Fruit fly (Drosophila melanogaster) whole organism, pupa: Measurements from ENCODE around the gene HipHop.

Source experiments
- CG10348 ChIP-seq: fragments of 200-800 bp; sonication (Bioruptor generic); IDR thresholded peaks from 2 replicates; pipeline ENCODE4 v1.3.6; 2022; ENCODE audit warnings: missing biosample characterization, missing genetic modification characterization
- CG12605 ChIP-seq: fragments of 200-800 bp; sonication (Bioruptor generic); IDR thresholded peaks from 2 replicates; pipeline ENCODE4 v1.3.6; 2022; ENCODE audit warnings: missing biosample characterization, missing genetic modification characterization
- CG13204 ChIP-seq: fragments of 200-800 bp; sonication (Bioruptor generic); optimal IDR thresholded peaks from 2 replicates; lab custom pipeline; 2018; ENCODE audit warnings: missing biosample characterization, mild to moderate bottlenecking, missing genetic modification characterization, moderate library complexity
- CG14655 ChIP-seq: fragments of 200-800 bp; sonication (Bioruptor generic); optimal IDR thresholded peaks from 3 replicates; lab custom pipeline; 2017; ENCODE audit warnings: mild to moderate bottlenecking, missing biosample characterization, missing genetic modification reagents, missing genetic modification characterization
- CG15710 ChIP-seq: fragments of 200-800 bp; sonication (Bioruptor generic); optimal IDR thresholded peaks from 2 replicates; lab custom pipeline; 2018; ENCODE audit warnings: missing biosample characterization, mild to moderate bottlenecking, missing genetic modification characterization, moderate library complexity
- CG17806 ChIP-seq: fragments of 200-800 bp; sonication (Bioruptor generic); optimal IDR thresholded peaks from 2 replicates; lab custom pipeline; 2018; ENCODE audit warnings: missing biosample characterization, mild to moderate bottlenecking, missing genetic modification characterization, moderate library complexity
- CG32121 ChIP-seq: fragments of 200-800 bp; sonication (Bioruptor generic); IDR thresholded peaks from 2 replicates; pipeline ENCODE4 v1.3.6; 2022; ENCODE audit warnings: missing biosample characterization, missing genetic modification characterization
- CG34367 ChIP-seq: fragments of 200-800 bp; sonication (Bioruptor generic); optimal IDR thresholded peaks from 2 replicates; lab custom pipeline; 2018; ENCODE audit warnings: missing biosample characterization, mild to moderate bottlenecking, missing genetic modification characterization
- CG4496 ChIP-seq: fragments of 200-800 bp; sonication (Bioruptor generic); IDR thresholded peaks from 3 replicates; pipeline ENCODE4 v1.3.6; 2022; ENCODE audit warnings: missing biosample characterization, missing genetic modification characterization
- CG8159 ChIP-seq: fragments of 200-800 bp; sonication (Bioruptor generic); optimal IDR thresholded peaks from 3 replicates; lab custom pipeline; 2018; ENCODE audit warnings: missing biosample characterization, mild to moderate bottlenecking, missing genetic modification characterization, moderate library complexity
- CG8301 ChIP-seq: fragments of 200-800 bp; sonication (Bioruptor generic); optimal IDR thresholded peaks from 2 replicates; lab custom pipeline; 2018; ENCODE audit warnings: missing biosample characterization, mild to moderate bottlenecking, missing genetic modification characterization
- CG9948 ChIP-seq: fragments of 200-800 bp; sonication (Bioruptor generic); optimal IDR thresholded peaks from 2 replicates; lab custom pipeline; 2018; ENCODE audit warnings: missing biosample characterization, mild to moderate bottlenecking, missing genetic modification characterization, moderate library complexity
- D1 ChIP-seq: fragments of 200-800 bp; sonication (Bioruptor generic); optimal IDR thresholded peaks from 2 replicates; lab custom pipeline; 2018; ENCODE audit warnings: missing biosample characterization, mild to moderate bottlenecking, missing genetic modification characterization, moderate library complexity
- EcR ChIP-seq: fragments of 200-800 bp; sonication (Bioruptor generic); optimal IDR thresholded peaks from 3 replicates; lab custom pipeline; 2019; ENCODE audit warnings: missing biosample characterization, missing genetic modification characterization, mild to moderate bottlenecking, moderate library complexity, missing genetic modification reagents
- Ets98B ChIP-seq: fragments of 200-800 bp; sonication (Bioruptor generic); IDR thresholded peaks from 2 replicates; pipeline ENCODE4 v1.3.6; 2022; ENCODE audit warnings: missing biosample characterization, missing genetic modification characterization
- Pif1A ChIP-seq: fragments of 200-800 bp; sonication (Bioruptor generic); optimal IDR thresholded peaks from 3 replicates; lab custom pipeline; 2016; ENCODE audit warnings: missing biosample characterization, missing genetic modification characterization
- Pif1B ChIP-seq: fragments of 200-800 bp; sonication (Bioruptor generic); optimal IDR thresholded peaks from 3 replicates; lab custom pipeline; 2016; ENCODE audit warnings: missing biosample characterization, missing genetic modification characterization
- Snoo ChIP-seq: fragments of 200-800 bp; sonication (Bioruptor generic); optimal IDR thresholded peaks from 3 replicates; lab custom pipeline; 2017; ENCODE audit warnings: missing biosample characterization, mild to moderate bottlenecking, missing genetic modification characterization, inconsistent platforms
- fd96Ca ChIP-seq: fragments of 200-800 bp; sonication (Bioruptor generic); IDR thresholded peaks from 3 replicates; pipeline ENCODE4 v1.3.6; 2022; ENCODE audit warnings: missing biosample characterization, missing genetic modification characterization
- gl ChIP-seq: fragments of 200-800 bp; sonication (Bioruptor generic); optimal IDR thresholded peaks from 2 replicates; lab custom pipeline; 2018; ENCODE audit warnings: missing biosample characterization, mild to moderate bottlenecking, missing genetic modification characterization
- rn ChIP-seq: fragments of 200-800 bp; sonication (Bioruptor generic); IDR thresholded peaks from 2 replicates; pipeline ENCODE4 v1.3.6; 2022; ENCODE audit warnings: missing biosample characterization, missing genetic modification characterization

The HipHop gene

dm6 chr3L:18784562-18784961 lies 36.4 kb upstream of the HipHop start:
- no peak for TF ChIP-seq CG17806 (tag; lab: Kevin White, UChicago)
- TF ChIP-seq Snoo = no peak
- TF ChIP-seq rn (GFP tag; lab: Robert Waterston, UW) = no peak
- no peak for TF ChIP-seq Pif1A (GFP tag; lab: Kevin White, UChicago)
- no peak for TF ChIP-seq CG8301 (tag; lab: Kevin White, UChicago)
- peak; percentile 59; the same call in 2 of the 3 replicates for TF ChIP-seq fd96Ca (GFP tag; lab: Robert Waterston, UW)
- peak; percentile 60 for TF ChIP-seq CG32121 (GFP tag; lab: Robert Waterston, UW)
- TF ChIP-seq CG34367 (tag; lab: Kevin White, UChicago) = no peak
- no peak for TF ChIP-seq CG13204 (GFP tag; lab: Kevin White, UChicago)
- no peak for TF ChIP-seq Ets98B (GFP tag; lab: Robert Waterston, UW)
- TF ChIP-seq CG4496 (GFP tag; lab: Robert Waterston, UW) = peak; percentile 78
- TF ChIP-seq CG15710 (tag; lab: Kevin White, UChicago) = no peak
- TF ChIP-seq CG14655 = no peak
- no peak for TF ChIP-seq CG8159 (tag; lab: Kevin White, UChicago)
- TF ChIP-seq Pif1B = no peak
- no peak for TF ChIP-seq EcR (GFP tag; lab: Kevin White, UChicago)
- TF ChIP-seq, all 21 proteins: peak for 3

- TF ChIP-seq CG8159 (tag; lab: Kevin White, UChicago) (no peak), CG8301 (tag; lab: Kevin White, UChicago) (no peak), Pif1B (no peak), rn (GFP tag; lab: Robert Waterston, UW) (no peak), Pif1A (GFP tag; lab: Kevin White, UChicago) (no peak), Snoo (no peak), CG15710 (tag; lab: Kevin White, UChicago) (no peak), gl (no peak), CG14655 (no peak), CG13204 (GFP tag; lab: Kevin White, UChicago) (no peak), CG4496 (GFP tag; lab: Robert Waterston, UW) (no peak), Ets98B (GFP tag; lab: Robert Waterston, UW) (no peak), CG9948 (tag; lab: Kevin White, UChicago) (no peak), CG10348 (GFP tag; lab: Robert Waterston, UW) (no peak), CG17806 (tag; lab: Kevin White, UChicago) (no peak), fd96Ca (GFP tag; lab: Robert Waterston, UW) (no peak), D1 (tag; lab: Kevin White, UChicago) (no peak)
Measured at dm6 chr3L:18786066-18786426, 34.9 kb upstream of the HipHop start.

dm6 chr3L:18786427-18787104 lies 34.4 kb upstream of the HipHop start:
- TF ChIP-seq rn (GFP tag; lab: Robert Waterston, UW) = no peak; the same call in 1 of the 2 replicates
- TF ChIP-seq fd96Ca (GFP tag; lab: Robert Waterston, UW) = peak; percentile 80
- no peak for TF ChIP-seq CG17806 (tag; lab: Kevin White, UChicago)
- no peak for TF ChIP-seq CG9948 (tag; lab: Kevin White, UChicago)
- peak; percentile 83 for TF ChIP-seq Ets98B (GFP tag; lab: Robert Waterston, UW)
- TF ChIP-seq gl = no peak
- no peak for TF ChIP-seq D1 (tag; lab: Kevin White, UChicago)
- peak; percentile 23 for TF ChIP-seq CG8301 (tag; lab: Kevin White, UChicago)
- TF ChIP-seq CG12605 (GFP tag; lab: Robert Waterston, UW) = peak; percentile 64
- TF ChIP-seq EcR (GFP tag; lab: Kevin White, UChicago) = no peak
- no peak for TF ChIP-seq CG13204 (GFP tag; lab: Kevin White, UChicago)
- no peak for TF ChIP-seq Pif1B
- TF ChIP-seq CG14655 = peak; percentile 50
- TF ChIP-seq CG32121 (GFP tag; lab: Robert Waterston, UW) = peak; percentile 87
- no peak for TF ChIP-seq CG8159 (tag; lab: Kevin White, UChicago)
- TF ChIP-seq CG4496 (GFP tag; lab: Robert Waterston, UW) = peak; percentile 65; the same call in 2 of the 3 replicates

dm6 chr3L:18787882-18788281 lies 33.1 kb upstream of the HipHop start:
- TF ChIP-seq CG8301 (tag; lab: Kevin White, UChicago) (no peak), CG34367 (tag; lab: Kevin White, UChicago) (no peak), CG12605 (GFP tag; lab: Robert Waterston, UW) (no peak), fd96Ca (GFP tag; lab: Robert Waterston, UW) (no peak), rn (GFP tag; lab: Robert Waterston, UW) (no peak), CG9948 (tag; lab: Kevin White, UChicago) (no peak), Snoo (no peak), CG14655 (no peak), Ets98B (GFP tag; lab: Robert Waterston, UW) (no peak), Pif1A (GFP tag; lab: Kevin White, UChicago) (no peak), D1 (tag; lab: Kevin White, UChicago) (no peak), CG4496 (GFP tag; lab: Robert Waterston, UW) (no peak), Pif1B (no peak), EcR (GFP tag; lab: Kevin White, UChicago) (no peak), CG13204 (GFP tag; lab: Kevin White, UChicago) (no peak), CG15710 (tag; lab: Kevin White, UChicago) (no peak), CG17806 (tag; lab: Kevin White, UChicago) (no peak)

dm6 chr3L:18789203-18790018 lies 31.6 kb upstream of the HipHop start:
- TF ChIP-seq rn (GFP tag; lab: Robert Waterston, UW) (0 out of 2 replicates have a peak, but pooled peaks have one; percentile 6), CG4496 (GFP tag; lab: Robert Waterston, UW) (peak; percentile 43; the same call in 1 of the 3 replicates), CG32121 (GFP tag; lab: Robert Waterston, UW) (peak; percentile 80), CG15710 (tag; lab: Kevin White, UChicago) (no peak), Snoo (no peak), CG12605 (GFP tag; lab: Robert Waterston, UW) (peak; percentile 20; the same call in 1 of the 2 replicates), EcR (GFP tag; lab: Kevin White, UChicago) (no peak), fd96Ca (GFP tag; lab: Robert Waterston, UW) (peak; percentile 77)
